Worm (Caenorhabditis elegans): Measurements from ENCODE around the gene C49F8.14.

DNA sequence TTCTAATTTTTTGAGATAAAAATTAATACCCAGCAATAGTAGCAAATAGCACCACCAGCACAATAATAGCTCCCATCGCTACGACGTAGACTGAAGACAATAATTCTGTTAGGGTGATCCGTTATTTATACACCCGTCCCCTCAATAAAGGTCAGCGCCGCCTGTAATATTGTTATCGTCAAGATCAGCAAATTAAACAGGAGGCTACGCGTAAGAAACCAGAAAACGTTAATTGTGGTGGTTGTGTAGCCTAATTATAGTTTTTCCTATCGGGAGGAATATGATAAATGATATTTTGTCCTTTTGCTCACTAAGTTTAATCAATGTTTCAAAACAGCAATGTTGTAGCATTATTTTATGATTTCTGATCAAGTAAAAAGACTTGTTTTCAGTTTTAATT, 32.8 kb upstream of the C49F8.14 start, which contains the start of the genes cyp-13B1 and C29F7.1:
- TF ChIP-seq him-1 (tag; optimal IDR thresholded peaks at IDR 0.05) (no peak), dao-5 (tag; optimal IDR thresholded peaks at IDR 0.05) (no peak), W03F9.2 (tag; optimal IDR thresholded peaks at IDR 0.05) (no peak)
